Fruit fly (Drosophila melanogaster): ENCODE measurements around the gene CG6333.

The CG6333 gene

dm6 chr3L:17495266-17495961 is 9.4 kb upstream of the CG6333 start (continued):
- TF ChIP-seq sima (GFP tag; optimal IDR thresholded peaks at IDR 0.05) (no peak), sug (tag; optimal IDR thresholded peaks at IDR 0.05) (no peak), corto (GFP tag; optimal IDR thresholded peaks at IDR 0.05) (no peak), CG1602 (GFP tag; optimal IDR thresholded peaks at IDR 0.05) (no peak), CG1603 (tag; optimal IDR thresholded peaks at IDR 0.05) (no peak), ham (GFP tag; IDR thresholded peaks at IDR 0.05) (no peak), CG9817 (tag; optimal IDR thresholded peaks at IDR 0.05) (no peak), CG10979 (tag; optimal IDR thresholded peaks at IDR 0.05) (peak; percentile 64), CG9609 (GFP tag; optimal IDR thresholded peaks at IDR 0.05) (no peak), CG15696 (tag; optimal IDR thresholded peaks at IDR 0.05) (peak; percentile 24), crp (GFP tag; optimal IDR thresholded peaks at IDR 0.05) (no peak), HLH54F (GFP tag; optimal IDR thresholded peaks at IDR 0.05) (no peak), CG15601 (tag; optimal IDR thresholded peaks at IDR 0.05) (peak; percentile 27), Dip3 (GFP tag; optimal IDR thresholded peaks at IDR 0.05) (no peak), NK7.1 (GFP tag; optimal IDR thresholded peaks at IDR 0.05) (no peak), CG14710 (tag; optimal IDR thresholded peaks at IDR 0.05) (peak; percentile 49), grn (GFP tag; optimal IDR thresholded peaks at IDR 0.05) (no peak), Elba2 (GFP tag; optimal IDR thresholded peaks at IDR 0.05) (no peak), shn (GFP tag; optimal IDR thresholded peaks at IDR 0.05) (no peak), h (optimal IDR thresholded peaks at IDR 0.05) (no peak), pnt (GFP tag; optimal IDR thresholded peaks at IDR 0.05) (peak; percentile 38), Dll (GFP tag; IDR thresholded peaks at IDR 0.05; ENCODE audit: partially characterized antibody) (no peak), CG9797 (GFP tag; optimal IDR thresholded peaks at IDR 0.05) (no peak), onecut (GFP tag; IDR thresholded peaks at IDR 0.05) (no peak), HLHmδ (GFP tag; optimal IDR thresholded peaks at IDR 0.05) (peak; percentile 2), dati (GFP tag; IDR thresholded peaks at IDR 0.05) (no peak), Mrtf (GFP tag; IDR thresholded peaks at IDR 0.05) (no peak), grau (tag; optimal IDR thresholded peaks at IDR 0.05) (peak; percentile 37), tap (tag; optimal IDR thresholded peaks at IDR 0.05) (no peak), dmrt99B (tag; optimal IDR thresholded peaks at IDR 0.05) (peak; percentile 50), CG13123 (GFP tag; optimal IDR thresholded peaks at IDR 0.05) (no peak), CG12744 (GFP tag; optimal IDR thresholded peaks at IDR 0.05) (no peak), Sox100B (GFP tag; optimal IDR thresholded peaks at IDR 0.05) (peak; percentile 37), Fer3 (tag; optimal IDR thresholded peaks at IDR 0.05) (no peak), Dfd (GFP tag; optimal IDR thresholded peaks at IDR 0.05) (no peak), CoRest (tag; optimal IDR thresholded peaks at IDR 0.05) (no peak), CG2129 (GFP tag; IDR thresholded peaks at IDR 0.05; ENCODE audit: partially characterized antibody) (no peak), ken (GFP tag; IDR thresholded peaks at IDR 0.05) (no peak), CG3407 (GFP tag; optimal IDR thresholded peaks at IDR 0.05) (peak; percentile 26), tx (GFP tag; optimal IDR thresholded peaks at IDR 0.05) (no peak), Hsf (GFP tag; optimal IDR thresholded peaks at IDR 0.05) (peak; percentile 28), pfk (GFP tag; optimal IDR thresholded peaks at IDR 0.05) (no peak), Hmx (GFP tag; optimal IDR thresholded peaks at IDR 0.05) (no peak), CG16815 (GFP tag; optimal IDR thresholded peaks at IDR 0.05) (no peak), Meics (GFP tag; optimal IDR thresholded peaks at IDR 0.05) (no peak), peb (GFP tag; IDR thresholded peaks at IDR 0.05) (0 out of 2 replicates have a peak, but pooled peaks have one; percentile 20), CG11696 (GFP tag; IDR thresholded peaks at IDR 0.05) (no peak), Bdp1 (GFP tag; optimal IDR thresholded peaks at IDR 0.05) (no peak), br (optimal IDR thresholded peaks at IDR 0.05) (no peak), Rfx (GFP tag; IDR thresholded peaks at IDR 0.05) (no peak), Dek (tag; optimal IDR thresholded peaks at IDR 0.05) (no peak)

Data from whole organism, embryonic.